Worm (Caenorhabditis elegans) whole organism, L4/young adult: Measurements from ENCODE around the gene glb-19.

Experiments used
- W03F9.2 ChIP-seq: fragments of 150-350 bp; optimal IDR thresholded peaks from 2 replicates; lab custom pipeline; 2014; ENCODE audit warnings: missing biosample characterization, missing genetic modification characterization
- dao-5 ChIP-seq: sonication (generic microtip); optimal IDR thresholded peaks from 2 replicates; lab custom pipeline; 2016; ENCODE audit warnings: missing genotype, missing genetic modification characterization, moderate library complexity, missing compliant biosample characterization

ce11 chrIV:10701866-10702458 lies 48.0 kb upstream of the glb-19 start:
- TF ChIP-seq W03F9.2 (tag; lab: Kevin White, UChicago) (no peak), dao-5 (tag; lab: Kevin White, UChicago) (no peak)
